Worm (Caenorhabditis elegans): ENCODE measurements around the gene cnc-7.
"Not testable (repeated sequence)": the region's sequence is repeated elsewhere in the genome, so short reads cannot be mapped to it uniquely, and the experiment has no call there.

The cnc-7 gene

DNA sequence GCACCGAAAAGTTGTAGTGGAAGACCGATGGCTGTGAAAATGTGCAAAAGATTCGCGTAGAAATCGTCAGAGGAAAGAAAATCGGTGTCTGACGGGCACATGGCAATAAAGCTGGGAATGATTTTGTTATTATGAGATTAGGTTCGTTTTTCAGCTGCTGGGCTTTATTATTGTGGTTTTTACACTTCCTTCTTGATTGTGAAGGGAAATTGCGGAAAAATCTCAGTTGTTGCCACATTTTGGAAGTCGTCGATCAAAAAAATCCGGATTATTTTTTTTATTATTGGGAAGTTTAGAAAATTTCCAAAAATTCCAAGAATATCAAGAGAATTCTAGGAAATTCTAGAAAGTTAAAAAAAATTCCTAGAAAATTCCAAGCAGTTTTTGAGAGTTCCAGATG is 24.7 kb upstream of the cnc-7 start, which contains the start of gene srh-177:
srh-177 (minus strand) TSS at position 101 of the 400 bp plus-strand sequence.
- TF ChIP-seq isw-1 (GFP tag; IDR thresholded peaks at IDR 0.05); unc-98 (GFP tag; IDR thresholded peaks at IDR 0.05); F16B12.6 (tag; optimal IDR thresholded peaks at IDR 0.05): not testable (repeated sequence)

DNA sequence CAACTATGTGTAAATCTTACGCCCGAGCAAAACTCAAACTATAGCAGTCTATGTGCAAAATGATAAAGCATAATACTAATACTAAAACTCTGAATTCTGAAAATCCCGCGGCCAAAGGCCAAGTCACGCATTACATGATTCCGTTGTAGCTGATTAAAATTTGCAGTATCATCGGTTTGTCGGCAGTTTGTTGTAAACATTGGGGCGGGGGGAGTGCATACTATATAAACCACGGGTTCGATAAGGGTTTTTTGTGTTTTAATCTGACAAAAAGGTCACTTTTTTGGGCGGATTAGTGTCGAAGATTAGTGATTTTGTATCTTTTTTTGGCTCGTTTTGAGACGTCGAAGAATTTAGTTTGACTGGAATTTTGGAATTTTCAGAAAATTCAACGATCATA is 19.4 kb upstream of the cnc-7 start:
- TF ChIP-seq mef-2 (tag; optimal IDR thresholded peaks at IDR 0.05) (no peak), elt-2 (tag; optimal IDR thresholded peaks at IDR 0.05) (peak; percentile 73), pax-3 (tag; optimal IDR thresholded peaks at IDR 0.05) (peak; percentile 25), lin-35 (GFP tag; optimal IDR thresholded peaks at IDR 0.05) (peak in 1 of 2 experiments; percentile 9)

- TF ChIP-seq efl-1 (optimal IDR thresholded peaks at IDR 0.05) (no peak), efl-1 (GFP tag; optimal IDR thresholded peaks at IDR 0.05 in 1 of 2) (no peak), ets-5 (GFP tag; IDR thresholded peaks at IDR 0.05) (no peak)
Observed at ce11 chrV:20375236-20375635, 18.6 kb upstream of the cnc-7 start, which contains the start of gene ins-35. Gene ins-35, plus strand, starts transcription at chrV:20375536.

- TF ChIP-seq fkh-4 (tag; optimal IDR thresholded peaks at IDR 0.05; ENCODE audit: borderline replicate concordance) (no peak), lin-14 (GFP tag; optimal IDR thresholded peaks at IDR 0.05) (no peak), C04F5.9 (tag; optimal IDR thresholded peaks at IDR 0.05) (no peak), lin-39 (tag; optimal IDR thresholded peaks at IDR 0.05) (no peak), nhr-77 (tag; optimal IDR thresholded peaks at IDR 0.05) (no peak), tbx-2 (tag; optimal IDR thresholded peaks at IDR 0.05) (no peak), nhr-237 (tag; optimal IDR thresholded peaks at IDR 0.05) (no peak), elt-3 (tag; optimal IDR thresholded peaks at IDR 0.05) (no peak), zip-4 (GFP tag; optimal IDR thresholded peaks at IDR 0.05) (no peak), ama-1 (optimal IDR thresholded peaks at IDR 0.05) (no peak), fkh-8 (tag; optimal IDR thresholded peaks at IDR 0.05) (no peak), lin-15B (tag; optimal IDR thresholded peaks at IDR 0.05) (no peak), jun-1 (tag; optimal IDR thresholded peaks at IDR 0.05) (no peak), dsc-1 (tag; optimal IDR thresholded peaks at IDR 0.05) (no peak), nhr-19 (GFP tag; conservative IDR thresholded peaks at IDR 0.05) (no peak), lir-3 (tag; optimal IDR thresholded peaks at IDR 0.05; ENCODE audit: poor library complexity) (no peak)
Observed at ce11 chrV:20376070-20376469, 17.8 kb upstream of the cnc-7 start.

DNA sequence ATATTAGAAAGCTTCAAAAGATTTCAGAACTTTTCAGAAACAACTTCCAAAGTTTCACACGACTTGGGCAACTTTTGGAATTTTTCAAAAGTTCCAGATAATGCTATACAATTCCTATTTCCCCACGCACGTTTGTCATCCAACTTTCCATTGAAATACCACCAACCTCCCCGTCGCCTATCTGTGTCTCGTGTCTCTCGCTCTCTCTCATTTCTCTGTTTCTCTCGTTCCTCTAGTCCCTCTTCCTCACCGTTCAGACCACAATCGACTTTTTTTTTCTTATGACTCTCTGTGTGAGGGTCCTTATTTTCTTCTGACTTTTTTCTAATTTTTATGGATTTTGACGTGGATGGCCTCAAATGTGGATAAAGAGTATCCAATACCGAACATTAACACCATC is 13.6 kb upstream of the cnc-7 start, which contains the start of gene K02E2.6:
K02E2.6 (plus strand) TSS at position 242 of the 400 bp plus-strand sequence.
- TF ChIP-seq blmp-1 (tag; optimal IDR thresholded peaks at IDR 0.05) (peak; percentile 54), efl-1 (optimal IDR thresholded peaks at IDR 0.05) (peak; percentile 7 to 50), efl-1 (GFP tag; optimal IDR thresholded peaks at IDR 0.05 in 1 of 2) (peak in 1 of 2 experiments; percentile 92), fkh-8 (tag; optimal IDR thresholded peaks at IDR 0.05) (no peak), ceh-82 (tag; optimal IDR thresholded peaks at IDR 0.05) (peak in 1 of 3 experiments; percentile 22), rnt-1 (tag; optimal IDR thresholded peaks at IDR 0.05) (no peak), sup-37 (GFP tag; optimal IDR thresholded peaks at IDR 0.05) (no peak), nhr-85 (tag) (peak; percentile 5), hlh-17 (GFP tag; optimal IDR thresholded peaks at IDR 0.05; ENCODE audit: borderline replicate concordance) (no peak), unc-62 (GFP tag; optimal IDR thresholded peaks at IDR 0.05) (no peak), dpl-1 (GFP tag; optimal IDR thresholded peaks at IDR 0.05) (peak in 1 of 3 experiments; percentile 17), mdl-1 (tag; optimal IDR thresholded peaks at IDR 0.05) (peak in 1 of 2 experiments; percentile 11), egl-13 (tag; optimal IDR thresholded peaks at IDR 0.05) (no peak), mep-1 (tag; optimal IDR thresholded peaks at IDR 0.05) (peak; percentile 36), lin-35 (GFP tag; optimal IDR thresholded peaks at IDR 0.05) (peak in 1 of 2 experiments; percentile 28), nhr-47 (tag; optimal IDR thresholded peaks at IDR 0.05) (peak; percentile 1), skn-1 (tag; optimal IDR thresholded peaks at IDR 0.05) (no peak)
